Worm (Caenorhabditis elegans) whole organism, L4 larva: ENCODE data around the gene F46F2.5.

Experiments used
- F26F4.8 ChIP-seq: fragments of 200-800 bp; sonication (Bioruptor generic); conservative IDR thresholded peaks from 2 replicates; pipeline ENCODE4 v1.3.6; 2022; ENCODE audit warnings: missing genetic modification characterization, missing compliant biosample characterization
- F49E8.2 ChIP-seq: sonication (generic microtip); optimal IDR thresholded peaks from 2 replicates; lab custom pipeline; 2016; ENCODE audit warnings: missing compliant biosample characterization, mild to moderate bottlenecking, missing genetic modification characterization, borderline replicate concordance
- R02D3.7 ChIP-seq: fragments of 150-350 bp; sonication (generic microtip); optimal IDR thresholded peaks from 3 replicates; lab custom pipeline; 2014; ENCODE audit warnings: missing biosample characterization, missing genetic modification characterization
- T20F7.1 ChIP-seq: fragments of 200-800 bp; sonication (Bioruptor generic); optimal IDR thresholded peaks from 2 replicates; lab custom pipeline; 2018; ENCODE audit warnings: mild to moderate bottlenecking, missing genetic modification characterization, missing compliant biosample characterization
- Y105C5A.15 ChIP-seq: fragments of 200-800 bp; sonication (Bioruptor generic); IDR thresholded peaks from 2 replicates; pipeline ENCODE4 v1.3.6; 2022; ENCODE audit warnings: missing genetic modification characterization, missing compliant biosample characterization
- Y48G9A.11 ChIP-seq: fragments of 200-800 bp; sonication (Bioruptor generic); IDR thresholded peaks from 2 replicates; pipeline ENCODE4 v1.3.6; 2022; ENCODE audit warnings: missing genetic modification reagents, missing genetic modification characterization, missing compliant biosample characterization
- Y75B8A.6 ChIP-seq: fragments of 200-800 bp; sonication (Bioruptor generic); IDR thresholded peaks from 2 replicates; pipeline ENCODE4 v1.3.6; 2022; ENCODE audit warnings: missing genetic modification reagents, missing genetic modification characterization, missing compliant biosample characterization
- ZK337.2 ChIP-seq: fragments of 200-800 bp; sonication (Bioruptor generic); IDR thresholded peaks from 2 replicates; pipeline ENCODE4 v1.3.6; 2022; ENCODE audit warnings: missing genetic modification reagents, missing genetic modification characterization, missing compliant biosample characterization
- ceh-32 ChIP-seq: sonication (generic microtip); optimal IDR thresholded peaks from 2 replicates; lab custom pipeline; 2016; ENCODE audit warnings: mild to moderate bottlenecking, missing genetic modification characterization, missing compliant biosample characterization; ENCODE audit not compliant: poor library complexity
- ceh-44 ChIP-seq: fragments of 200-800 bp; sonication (Bioruptor generic); IDR thresholded peaks from 2 replicates; pipeline ENCODE4 v1.3.6; 2022; ENCODE audit warnings: missing genetic modification reagents, missing genetic modification characterization, missing compliant biosample characterization
- ces-1 ChIP-seq: fragments of 150-350 bp; sonication (generic microtip); optimal IDR thresholded peaks from 4 replicates; lab custom pipeline; 2014; ENCODE audit warnings: missing biosample characterization, missing genetic modification reagents, missing genetic modification characterization
- cey-2 ChIP-seq: sonication (generic microtip); optimal IDR thresholded peaks from 3 replicates; lab custom pipeline; 2017; ENCODE audit warnings: missing genetic modification characterization, mild to moderate bottlenecking, missing compliant biosample characterization, antibody characterized with exemption, borderline replicate concordance; ENCODE audit not compliant: insufficient read depth
- daf-12 ChIP-seq: fragments of 150-350 bp; optimal IDR thresholded peaks from 2 replicates; lab custom pipeline; 2014; ENCODE audit warnings: missing biosample characterization, missing genetic modification reagents, missing genetic modification characterization
- daf-16 ChIP-seq, 3 experiments: sonication (generic microtip); optimal IDR thresholded peaks; 2 replicates each; lab custom pipeline; 2016 to 2017; ENCODE audit warnings: missing genetic modification characterization in 3 of 3, missing genetic modification reagents in 3 of 3, mild to moderate bottlenecking in 2 of 3, missing compliant biosample characterization in 2 of 3, missing biosample characterization in 1 of 3, moderate library complexity in 1 of 3
- daf-19 ChIP-seq: fragments of 200-800 bp; sonication (Bioruptor generic); conservative IDR thresholded peaks from 2 replicates; pipeline ENCODE4 v1.3.6; 2022; ENCODE audit warnings: missing genetic modification characterization, missing compliant biosample characterization
- daf-8 ChIP-seq: fragments of 200-800 bp; sonication (Bioruptor generic); IDR thresholded peaks from 2 replicates; pipeline ENCODE4 v1.3.6; 2022; ENCODE audit warnings: missing genetic modification characterization, missing compliant biosample characterization
- dmd-8 ChIP-seq: fragments of 200-800 bp; sonication (Bioruptor generic); IDR thresholded peaks from 2 replicates; pipeline ENCODE4 v1.3.6; 2022; ENCODE audit warnings: missing genetic modification characterization, missing compliant biosample characterization
- dpl-1 ChIP-seq: fragments of 150-350 bp; optimal IDR thresholded peaks from 2 replicates; lab custom pipeline; 2014; ENCODE audit warnings: missing biosample characterization, missing genetic modification reagents, missing genetic modification characterization
- duxl-1 ChIP-seq: sonication (generic microtip); optimal IDR thresholded peaks from 2 replicates; lab custom pipeline; 2016; ENCODE audit warnings: mild to moderate bottlenecking, missing genetic modification characterization, moderate library complexity, missing compliant biosample characterization; ENCODE audit not compliant: poor library complexity
- egl-43 ChIP-seq: fragments of 200-800 bp; sonication (Bioruptor generic); IDR thresholded peaks from 2 replicates; pipeline ENCODE4 v1.3.6; 2022; ENCODE audit warnings: missing genetic modification reagents, missing genetic modification characterization, missing compliant biosample characterization
- gei-8 ChIP-seq: fragments of 200-800 bp; sonication (Bioruptor generic); optimal IDR thresholded peaks from 2 replicates; lab custom pipeline; 2018; ENCODE audit warnings: mild to moderate bottlenecking, missing genetic modification characterization, missing compliant biosample characterization
- hmg-1.1 ChIP-seq: fragments of 200-800 bp; sonication (Bioruptor generic); IDR thresholded peaks from 2 replicates; pipeline ENCODE4 v1.3.6; 2022; ENCODE audit warnings: missing genetic modification reagents, missing genetic modification characterization, missing compliant biosample characterization
- lim-7 ChIP-seq: fragments of 200-800 bp; sonication (Bioruptor generic); IDR thresholded peaks from 2 replicates; pipeline ENCODE4 v1.3.6; 2022; ENCODE audit warnings: missing genetic modification characterization, missing compliant biosample characterization
- lin-1 ChIP-seq: fragments of 200-800 bp; sonication (Bioruptor generic); IDR thresholded peaks from 2 replicates; pipeline ENCODE4 v1.3.6; 2022; ENCODE audit warnings: missing genetic modification reagents, missing genetic modification characterization, missing compliant biosample characterization
- lin-13 ChIP-seq: fragments of 150-350 bp; optimal IDR thresholded peaks from 2 replicates; lab custom pipeline; 2014; ENCODE audit warnings: missing biosample characterization, missing genetic modification reagents, missing genetic modification characterization
- lin-38 ChIP-seq: fragments of 200-800 bp; sonication (Bioruptor generic); IDR thresholded peaks from 2 replicates; pipeline ENCODE4 v1.3.6; 2022; ENCODE audit warnings: missing genetic modification reagents, missing genetic modification characterization, missing compliant biosample characterization
- lin-39 ChIP-seq: fragments of 150-350 bp; optimal IDR thresholded peaks from 2 replicates; lab custom pipeline; 2014; ENCODE audit warnings: missing biosample characterization, missing genetic modification reagents, missing genetic modification characterization
- madf-5 ChIP-seq, 2 experiments: fragments of 200-800 bp; sonication (Bioruptor generic); IDR thresholded peaks; 2 replicates each; pipeline ENCODE4 v1.3.6; 2022; ENCODE audit warnings: missing compliant biosample characterization in 2 of 2, missing genetic modification characterization in 2 of 2
- madf-9 ChIP-seq: fragments of 200-800 bp; sonication (Bioruptor generic); conservative IDR thresholded peaks from 2 replicates; pipeline ENCODE4 v1.3.6; 2022; ENCODE audit warnings: missing genetic modification reagents, missing genetic modification characterization, missing compliant biosample characterization
- mxl-3 ChIP-seq: fragments of 200-800 bp; sonication (Bioruptor generic); optimal IDR thresholded peaks from 2 replicates; lab custom pipeline; 2018; ENCODE audit warnings: mild to moderate bottlenecking, missing genetic modification characterization, missing compliant biosample characterization
- nhr-102 ChIP-seq: sonication (generic microtip); optimal IDR thresholded peaks from 2 replicates; lab custom pipeline; 2016; ENCODE audit warnings: mild to moderate bottlenecking, missing genetic modification characterization, moderate library complexity, missing compliant biosample characterization
- nhr-11 ChIP-seq: fragments of 150-350 bp; optimal IDR thresholded peaks from 2 replicates; lab custom pipeline; 2014; ENCODE audit warnings: missing biosample characterization, missing genetic modification characterization
- nhr-111 ChIP-seq: fragments of 200-800 bp; sonication (Bioruptor generic); optimal IDR thresholded peaks from 2 replicates; lab custom pipeline; 2018; ENCODE audit warnings: mild to moderate bottlenecking, missing genetic modification characterization, missing compliant biosample characterization
- nhr-28 ChIP-seq: fragments of 150-350 bp; optimal IDR thresholded peaks from 2 replicates; lab custom pipeline; 2014; ENCODE audit warnings: missing biosample characterization, missing genetic modification characterization
- nhr-41 ChIP-seq: fragments of 200-800 bp; sonication (Bioruptor generic); IDR thresholded peaks from 2 replicates; pipeline ENCODE4 v1.3.6; 2022; ENCODE audit warnings: missing genetic modification reagents, missing genetic modification characterization, missing compliant biosample characterization
- nhr-6 ChIP-seq: fragments of 150-350 bp; optimal IDR thresholded peaks from 2 replicates; lab custom pipeline; 2014; ENCODE audit warnings: missing biosample characterization, missing genetic modification characterization
- nhr-77 ChIP-seq: fragments of 150-350 bp; optimal IDR thresholded peaks from 2 replicates; lab custom pipeline; 2014; ENCODE audit warnings: missing biosample characterization, missing genetic modification characterization
- pha-4 ChIP-seq, 2 experiments: fragments of 150-350 bp in 1 of 2; fragments of 200-800 bp in 1 of 2; sonication (Bioruptor generic) in 1 of 2; IDR thresholded peaks in 1 of 2; optimal IDR thresholded peaks in 1 of 2; 2 replicates each; pipeline versions ENCODE4 v1.3.6 to Lab custom; 2014 to 2022; ENCODE audit warnings: missing genetic modification characterization in 2 of 2, missing genetic modification reagents in 2 of 2, missing biosample characterization in 1 of 2, missing compliant biosample characterization in 1 of 2
- pqm-1 ChIP-seq: sonication (generic microtip); optimal IDR thresholded peaks from 2 replicates; lab custom pipeline; 2017; ENCODE audit warnings: missing biosample characterization, missing genetic modification characterization
- skn-1 ChIP-seq: fragments of 150-350 bp; optimal IDR thresholded peaks from 2 replicates; lab custom pipeline; 2014; ENCODE audit warnings: missing biosample characterization, missing genetic modification characterization
- snpc-4 ChIP-seq: fragments of 150-350 bp; optimal IDR thresholded peaks from 2 replicates; lab custom pipeline; 2014; ENCODE audit warnings: missing biosample characterization, missing genetic modification characterization
- spr-1 ChIP-seq: sonication (generic microtip); optimal IDR thresholded peaks from 2 replicates; lab custom pipeline; 2016; ENCODE audit warnings: mild to moderate bottlenecking, missing genetic modification characterization, missing compliant biosample characterization
- spr-3 ChIP-seq: fragments of 200-800 bp; sonication (Bioruptor generic); optimal IDR thresholded peaks from 2 replicates; lab custom pipeline; 2018; ENCODE audit warnings: mild to moderate bottlenecking, missing genetic modification characterization, missing compliant biosample characterization
- tra-1 ChIP-seq: fragments of 200-800 bp; sonication (Bioruptor generic); IDR thresholded peaks from 2 replicates; pipeline ENCODE4 v1.3.6; 2022; ENCODE audit warnings: missing genetic modification reagents, missing genetic modification characterization, missing compliant biosample characterization
- unc-62 ChIP-seq, 3 experiments: fragments of 150-350 bp in 1 of 3; sonication (generic microtip); optimal IDR thresholded peaks in 2 of 3; peaks in 1 of 3; 1 replicate in 1 of 3; 2 replicates in 2 of 3; lab custom pipeline; 2014 to 2017; ENCODE audit warnings: missing biosample characterization in 3 of 3, missing genetic modification characterization in 3 of 3, missing genetic modification reagents in 3 of 3, missing genotype in 1 of 3
- zip-11 ChIP-seq: fragments of 200-800 bp; sonication (Bioruptor generic); IDR thresholded peaks from 2 replicates; pipeline ENCODE4 v1.3.6; 2022; ENCODE audit warnings: missing genetic modification characterization, missing compliant biosample characterization
- ztf-7 ChIP-seq: fragments of 150-350 bp; optimal IDR thresholded peaks from 2 replicates; lab custom pipeline; 2014; ENCODE audit warnings: missing biosample characterization, missing genetic modification characterization

The F46F2.5 gene

DNA sequence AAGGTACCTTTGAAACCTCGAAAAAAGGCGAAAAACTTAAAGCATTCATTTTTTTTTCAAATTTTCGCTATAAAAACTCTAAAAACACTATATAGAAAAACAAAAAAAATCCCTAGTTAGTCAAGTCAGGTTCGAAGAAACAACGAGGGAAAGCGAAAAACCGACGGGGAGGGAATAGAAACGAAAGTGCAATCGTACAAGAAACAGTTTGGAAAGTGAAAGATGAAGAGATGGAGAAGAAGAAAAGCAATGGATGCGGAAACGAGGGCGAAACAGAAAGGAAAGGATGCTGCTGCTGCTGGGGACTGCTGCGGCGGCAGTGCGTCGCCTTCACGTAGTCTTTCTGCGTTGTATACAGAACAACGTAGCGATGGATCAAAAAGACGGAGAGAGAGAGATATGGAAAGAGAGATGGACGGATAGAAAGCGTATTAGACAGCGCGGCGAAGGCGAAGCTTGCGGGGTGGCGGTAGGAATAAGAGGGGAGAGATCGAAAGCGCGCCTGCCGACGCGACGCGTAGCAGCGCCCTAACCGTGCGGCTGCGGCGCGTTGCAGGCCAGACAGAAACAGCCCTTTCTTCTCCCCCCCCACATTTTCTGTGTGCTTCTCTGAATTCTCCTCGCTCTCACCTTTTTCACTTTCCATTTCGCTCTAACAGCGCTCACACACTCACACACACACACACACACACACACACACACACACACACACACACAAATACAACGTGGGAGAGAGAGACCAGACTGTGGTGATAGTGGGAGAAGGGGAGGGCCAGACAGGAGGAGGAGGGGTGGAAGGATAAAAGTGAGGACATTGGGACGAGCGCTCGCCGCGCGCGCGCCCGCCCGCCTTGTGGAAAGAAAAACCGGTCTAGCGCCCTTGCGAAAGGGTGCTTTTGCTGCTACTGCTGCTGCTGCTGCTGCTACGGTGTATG lies 12.6 kb downstream of the F46F2.5 start:
- peak; percentile 98 for TF ChIP-seq mxl-3 (GFP tag; lab: Kevin White, UChicago)
- no peak for TF ChIP-seq daf-19 (GFP tag; lab: Robert Waterston, UW)
- TF ChIP-seq lin-1 = peak; percentile 56; the same call in 1 of the 2 replicates
- peak; percentile 81 for TF ChIP-seq hmg-1.1 (GFP tag; lab: Robert Waterston, UW)
- peak; percentile 42 for TF ChIP-seq lin-38 (GFP tag; lab: Robert Waterston, UW)
- peak; percentile 89 for TF ChIP-seq nhr-102 (tag; lab: Kevin White, UChicago)
- TF ChIP-seq unc-62 (GFP tag; optimal IDR thresholded peaks at IDR 0.05 in 1 of 2; lab: Kevin White, UChicago) = peak in 1 of 2 experiments; percentile 99
- TF ChIP-seq unc-62 (tag; optimal IDR thresholded peaks at IDR 0.05; lab: Kevin White, UChicago) = no peak
- TF ChIP-seq duxl-1 = no peak
- no peak for TF ChIP-seq zip-11
- peak; percentile 90 for TF ChIP-seq lin-13 (GFP tag; lab: Kevin White, UChicago)
- peak; percentile 49 for TF ChIP-seq gei-8 (GFP tag; lab: Kevin White, UChicago)
- no peak for TF ChIP-seq egl-43
- TF ChIP-seq spr-3 = peak; percentile 52
- no peak for TF ChIP-seq dmd-8 (GFP tag; lab: Robert Waterston, UW)
- TF ChIP-seq tra-1 (GFP tag; lab: Robert Waterston, UW) = peak; percentile 64; the same call in 1 of the 2 replicates
- no peak for TF ChIP-seq F49E8.2 (tag; lab: Kevin White, UChicago)
- TF ChIP-seq ztf-7 (tag; lab: Kevin White, UChicago) = no peak
- TF ChIP-seq dpl-1 = peak; percentile 35
- TF ChIP-seq nhr-6 (tag; lab: Kevin White, UChicago) = peak; percentile 72
- no peak for TF ChIP-seq pqm-1
- no peak for TF ChIP-seq madf-5 (GFP tag; IDR thresholded peaks at IDR 0.05; lab: Robert Waterston, UW)
- no peak for TF ChIP-seq ceh-44 (GFP tag; lab: Robert Waterston, UW)
- peak; percentile 71; the same call in 1 of the 2 replicates for TF ChIP-seq nhr-41 (GFP tag; lab: Robert Waterston, UW)
- TF ChIP-seq nhr-28 (tag; lab: Kevin White, UChicago) = peak; percentile 94
- no peak for TF ChIP-seq snpc-4
- TF ChIP-seq pha-4 (GFP tag; IDR thresholded peaks at IDR 0.05; lab: Robert Waterston, UW) = peak; percentile 90
- TF ChIP-seq pha-4 (tag; optimal IDR thresholded peaks at IDR 0.05; lab: Kevin White, UChicago) = peak; percentile 72
- no peak for TF ChIP-seq lin-39 (tag; lab: Kevin White, UChicago)
- TF ChIP-seq daf-16 (GFP tag; optimal IDR thresholded peaks at IDR 0.05; lab: Kevin White, UChicago) = peak in 1 of 2 experiments; percentile 75
- TF ChIP-seq daf-16 (tag; optimal IDR thresholded peaks at IDR 0.05; lab: Kevin White, UChicago) = peak; percentile 78
- no peak for TF ChIP-seq cey-2 (tag; lab: Kevin White, UChicago)
- peak; percentile 88 for TF ChIP-seq madf-9 (GFP tag; lab: Robert Waterston, UW)
- TF ChIP-seq Y75B8A.6 (GFP tag; lab: Robert Waterston, UW) = no peak
- no peak for TF ChIP-seq Y105C5A.15 (GFP tag; lab: Robert Waterston, UW)
- no peak for TF ChIP-seq nhr-111 (GFP tag; lab: Kevin White, UChicago)
- TF ChIP-seq R02D3.7 (tag; lab: Kevin White, UChicago) = no peak
- no peak for TF ChIP-seq skn-1 (tag; lab: Kevin White, UChicago)
- TF ChIP-seq daf-12 = no peak
- peak; percentile 70 for TF ChIP-seq spr-1 (tag; lab: Kevin White, UChicago)
- TF ChIP-seq ces-1 (GFP tag; lab: Kevin White, UChicago) = no peak
- TF ChIP-seq lim-7 (GFP tag; lab: Robert Waterston, UW) = no peak
- no peak for TF ChIP-seq ceh-32 (tag; lab: Kevin White, UChicago)
- TF ChIP-seq ZK337.2 (GFP tag; lab: Robert Waterston, UW) = no peak
- TF ChIP-seq daf-8 = no peak
- TF ChIP-seq Y48G9A.11 (GFP tag; lab: Robert Waterston, UW) = no peak
- TF ChIP-seq nhr-77 (tag; lab: Kevin White, UChicago) = peak; percentile 87
- peak; percentile 87 for TF ChIP-seq nhr-11 (tag; lab: Kevin White, UChicago)
- TF ChIP-seq T20F7.1 (GFP tag; lab: Kevin White, UChicago) = no peak
- TF ChIP-seq F26F4.8 (GFP tag; lab: Robert Waterston, UW) = no peak
